Fruit fly (Drosophila melanogaster) Kc167 (cell line): ENCODE data around the gene yl.

Experiments used
- Sin3A ChIP-seq: fragments of >200 bp; optimal IDR thresholded peaks from 2 replicates; lab custom pipeline; 2018; ENCODE audit warnings: missing external identifiers
- h ChIP-seq: fragments of >200 bp; optimal IDR thresholded peaks from 3 replicates; lab custom pipeline; 2018; ENCODE audit warnings: missing external identifiers
- psq ChIP-seq: fragments of >200 bp; optimal IDR thresholded peaks from 2 replicates; lab custom pipeline; 2017; ENCODE audit warnings: missing external identifiers

dm6 chrX:14226093-14226492, 33.1 kb downstream of the yl start, which contains the start of gene mRpL38:
- TF ChIP-seq psq (lab: Kevin White, UChicago) (no peak), h (lab: Kevin White, UChicago) (no peak), Sin3A (lab: Kevin White, UChicago) (no peak)
